Worm (Caenorhabditis elegans): Measurements from ENCODE around the gene stg-2.

The stg-2 gene

DNA sequence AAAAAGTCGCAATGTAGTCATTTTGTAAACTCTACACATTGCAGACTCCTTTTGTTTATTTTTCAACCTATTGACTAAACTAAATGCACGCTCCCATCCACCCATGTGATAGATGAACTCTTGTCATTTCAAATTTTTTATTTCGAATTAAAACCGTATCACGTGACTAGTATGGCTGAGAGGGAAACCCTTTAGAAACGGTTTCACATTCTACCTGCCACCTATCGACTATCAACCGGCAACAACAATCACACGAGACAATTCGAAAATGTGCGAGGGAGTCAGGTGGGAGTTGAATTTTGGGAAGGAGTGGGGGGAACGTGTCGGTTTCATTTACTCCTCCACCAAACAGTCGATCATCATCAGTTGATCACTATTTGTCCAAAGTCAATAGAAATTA, 30.8 kb upstream of the stg-2 start (continued):
- TF ChIP-seq snpc-1.2 (GFP tag; IDR thresholded peaks at IDR 0.05) (no peak), nhr-102 (tag; optimal IDR thresholded peaks at IDR 0.05) (peak; percentile 53), lsy-2 (tag; optimal IDR thresholded peaks at IDR 0.05) (peak in 1 of 2 experiments; percentile 12), nhr-76 (tag; optimal IDR thresholded peaks at IDR 0.05) (no peak), lin-38 (GFP tag; IDR thresholded peaks at IDR 0.05) (no peak), mep-1 (tag; optimal IDR thresholded peaks at IDR 0.05) (peak; percentile 53), T26A8.4 (GFP tag; IDR thresholded peaks at IDR 0.05) (no peak), nhr-111 (GFP tag; optimal IDR thresholded peaks at IDR 0.05) (no peak), saeg-2 (GFP tag; IDR thresholded peaks at IDR 0.05) (no peak), fkh-10 (GFP tag; optimal IDR thresholded peaks at IDR 0.05) (no peak), zip-2 (tag; optimal IDR thresholded peaks at IDR 0.05) (no peak), ceh-20 (GFP tag; IDR thresholded peaks at IDR 0.05) (peak; percentile 42; the same call in 1 of the 2 replicates), F26F4.8 (GFP tag; conservative IDR thresholded peaks at IDR 0.05) (no peak), lin-1 (GFP tag; IDR thresholded peaks at IDR 0.05) (no peak), php-3 (GFP tag; IDR thresholded peaks at IDR 0.05) (peak; percentile 59), ZK337.2 (GFP tag; IDR thresholded peaks at IDR 0.05) (no peak), ceh-32 (tag; optimal IDR thresholded peaks at IDR 0.05; ENCODE audit: poor library complexity) (no peak), gei-8 (GFP tag; optimal IDR thresholded peaks at IDR 0.05) (no peak), D1046.2 (GFP tag; IDR thresholded peaks at IDR 0.05) (no peak), Y5F2A.4 (GFP tag; optimal IDR thresholded peaks at IDR 0.05) (no peak), nhr-42 (GFP tag; IDR thresholded peaks at IDR 0.05) (no peak), ceh-62 (tag; optimal IDR thresholded peaks at IDR 0.05) (no peak), ceh-44 (GFP tag; IDR thresholded peaks at IDR 0.05) (no peak), hlh-11 (tag; optimal IDR thresholded peaks at IDR 0.05) (peak; percentile 81), zag-1 (tag; optimal IDR thresholded peaks at IDR 0.05) (no peak), lim-7 (GFP tag; IDR thresholded peaks at IDR 0.05) (no peak), dmd-6 (GFP tag; IDR thresholded peaks at IDR 0.05) (peak; percentile 91), tra-1 (GFP tag; IDR thresholded peaks at IDR 0.05) (peak; percentile 77), ces-1 (GFP tag; optimal IDR thresholded peaks at IDR 0.05) (no peak), nhr-11 (tag; optimal IDR thresholded peaks at IDR 0.05) (no peak), spr-3 (GFP tag; optimal IDR thresholded peaks at IDR 0.05) (no peak), F44E2.7 (GFP tag; IDR thresholded peaks at IDR 0.05) (no peak), nhr-25 (tag; optimal IDR thresholded peaks at IDR 0.05; ENCODE audit: borderline replicate concordance, insufficient read depth) (no peak), egl-43 (GFP tag; IDR thresholded peaks at IDR 0.05) (no peak), aly-2 (tag; optimal IDR thresholded peaks at IDR 0.05) (no peak), dmd-8 (GFP tag; IDR thresholded peaks at IDR 0.05) (no peak), Y75B8A.6 (GFP tag; IDR thresholded peaks at IDR 0.05) (no peak), nhr-48 (tag; optimal IDR thresholded peaks at IDR 0.05) (peak; percentile 68), unc-130 (GFP tag; optimal IDR thresholded peaks at IDR 0.05) (no peak), pha-4 (GFP tag; IDR thresholded peaks at IDR 0.05) (no peak), pha-4 (tag; optimal IDR thresholded peaks at IDR 0.05) (no peak), spr-1 (tag; optimal IDR thresholded peaks at IDR 0.05) (no peak), F49E8.2 (tag; optimal IDR thresholded peaks at IDR 0.05; ENCODE audit: borderline replicate concordance) (no peak), F10B5.3 (tag; optimal IDR thresholded peaks at IDR 0.05) (no peak), rbr-2 (tag; optimal IDR thresholded peaks at IDR 0.05) (no peak), daf-8 (GFP tag; IDR thresholded peaks at IDR 0.05) (no peak), nhr-10 (tag; optimal IDR thresholded peaks at IDR 0.05) (no peak), arid-1 (GFP tag; conservative IDR thresholded peaks at IDR 0.05) (no peak), nhr-77 (tag; optimal IDR thresholded peaks at IDR 0.05) (peak; percentile 57), lin-13 (GFP tag; optimal IDR thresholded peaks at IDR 0.05) (no peak), hlh-30 (tag; optimal IDR thresholded peaks at IDR 0.05; ENCODE audit: insufficient read depth) (peak; percentile 95), daf-12 (tag; optimal IDR thresholded peaks at IDR 0.05) (no peak), aha-1 (tag) (no peak)

All from whole organism, L4 larva.